Worm (Caenorhabditis elegans) whole organism, L2 larva: ENCODE data around the gene F36G3.1.

ENCODE experiments used
- C34F6.9 ChIP-seq: fragments of 150-350 bp; optimal IDR thresholded peaks from 2 replicates; lab custom pipeline; 2014; ENCODE audit warnings: missing biosample characterization, missing genetic modification characterization
- alr-1 ChIP-seq: fragments of 150-350 bp; optimal IDR thresholded peaks from 2 replicates; lab custom pipeline; 2014; ENCODE audit warnings: missing biosample characterization, missing genetic modification characterization
- aly-2 ChIP-seq: fragments of 150-350 bp; optimal IDR thresholded peaks from 2 replicates; lab custom pipeline; 2014; ENCODE audit warnings: missing biosample characterization, missing genetic modification characterization
- blmp-1 ChIP-seq: sonication (generic microtip); optimal IDR thresholded peaks from 2 replicates; lab custom pipeline; 2017; ENCODE audit warnings: missing genetic modification characterization, mild to moderate bottlenecking, missing compliant biosample characterization, antibody characterized with exemption, moderate library complexity; ENCODE audit not compliant: insufficient read depth
- ceh-16 ChIP-seq: fragments of 150-350 bp; optimal IDR thresholded peaks from 2 replicates; lab custom pipeline; 2014; ENCODE audit warnings: missing biosample characterization, missing genetic modification characterization
- ceh-82 ChIP-seq: fragments of 150-350 bp; optimal IDR thresholded peaks from 2 replicates; lab custom pipeline; 2014; ENCODE audit warnings: missing biosample characterization, missing genetic modification characterization
- crh-2 ChIP-seq: sonication (generic microtip); optimal IDR thresholded peaks from 2 replicates; lab custom pipeline; 2017; ENCODE audit warnings: missing biosample characterization, missing genetic modification characterization
- dmd-4 ChIP-seq: sonication (generic microtip); optimal IDR thresholded peaks from 2 replicates; lab custom pipeline; 2017; ENCODE audit warnings: missing biosample characterization, missing genetic modification characterization
- egl-27 ChIP-seq: sonication (generic microtip); optimal IDR thresholded peaks from 3 replicates; lab custom pipeline; 2017; ENCODE audit warnings: missing biosample characterization, missing genetic modification reagents, missing genetic modification characterization
- elt-1 ChIP-seq: fragments of 150-350 bp; optimal IDR thresholded peaks from 2 replicates; lab custom pipeline; 2014; ENCODE audit warnings: missing biosample characterization, missing genetic modification characterization
- elt-3 ChIP-seq: sonication (generic microtip); optimal IDR thresholded peaks from 2 replicates; lab custom pipeline; 2017; ENCODE audit warnings: missing biosample characterization, missing genetic modification characterization
- fos-1 ChIP-seq: fragments of 150-350 bp; optimal IDR thresholded peaks from 2 replicates; lab custom pipeline; 2014; ENCODE audit warnings: missing biosample characterization, missing genetic modification characterization
- gmeb-1 ChIP-seq: fragments of 150-350 bp; optimal IDR thresholded peaks from 2 replicates; lab custom pipeline; 2014; ENCODE audit warnings: missing biosample characterization, missing genetic modification characterization
- lin-11 ChIP-seq: fragments of 150-350 bp; sonication (generic microtip); optimal IDR thresholded peaks from 2 replicates; lab custom pipeline; 2014; ENCODE audit warnings: missing biosample characterization, missing genetic modification characterization, inconsistent platforms, mixed read lengths
- lin-13 ChIP-seq: fragments of 150-350 bp; optimal IDR thresholded peaks from 2 replicates; lab custom pipeline; 2014; ENCODE audit warnings: missing biosample characterization, missing genetic modification reagents, missing genetic modification characterization
- lsy-2 ChIP-seq, 2 experiments: fragments of 150-350 bp in 1 of 2; sonication (generic microtip) in 1 of 2; optimal IDR thresholded peaks; 2 replicates each; lab custom pipeline; 2014 to 2017; ENCODE audit warnings: missing biosample characterization in 2 of 2, missing genetic modification characterization in 2 of 2
- mdl-1 ChIP-seq, 2 experiments: fragments of 150-350 bp in 1 of 2; sonication (generic microtip) in 1 of 2; optimal IDR thresholded peaks; 2 replicates each; lab custom pipeline; 2017; ENCODE audit warnings: missing biosample characterization in 2 of 2, missing genetic modification characterization in 2 of 2
- nhr-10 ChIP-seq: sonication (generic microtip); optimal IDR thresholded peaks from 2 replicates; lab custom pipeline; 2017; ENCODE audit warnings: missing biosample characterization, missing genetic modification characterization
- nhr-11 ChIP-seq: fragments of 150-350 bp; optimal IDR thresholded peaks from 2 replicates; lab custom pipeline; 2014; ENCODE audit warnings: missing biosample characterization, missing genetic modification characterization
- nhr-6 ChIP-seq: fragments of 150-350 bp; optimal IDR thresholded peaks from 2 replicates; lab custom pipeline; 2014; ENCODE audit warnings: missing biosample characterization, missing genetic modification characterization
- sem-4 ChIP-seq: fragments of 150-350 bp; optimal IDR thresholded peaks from 2 replicates; lab custom pipeline; 2014; ENCODE audit warnings: missing biosample characterization, missing genetic modification reagents, missing genetic modification characterization
- skn-1 ChIP-seq: sonication (generic microtip); optimal IDR thresholded peaks from 2 replicates; lab custom pipeline; 2017; ENCODE audit warnings: missing biosample characterization, missing genetic modification characterization
- sma-3 ChIP-seq: sonication (generic microtip); optimal IDR thresholded peaks from 2 replicates; lab custom pipeline; 2016; ENCODE audit warnings: missing genetic modification reagents, missing genetic modification characterization, missing compliant biosample characterization
- sma-9 ChIP-seq, 2 experiments: fragments of 150-350 bp in 1 of 2; sonication (generic microtip) in 1 of 2; optimal IDR thresholded peaks; 2 replicates each; lab custom pipeline; 2014 to 2016; ENCODE audit warnings: missing genetic modification characterization in 2 of 2, mild to moderate bottlenecking in 1 of 2, missing biosample characterization in 1 of 2, missing compliant biosample characterization in 1 of 2, missing genetic modification reagents in 1 of 2, moderate library complexity in 1 of 2
- unc-55 ChIP-seq: fragments of 150-350 bp; sonication (generic microtip); optimal IDR thresholded peaks from 3 replicates; lab custom pipeline; 2014; ENCODE audit warnings: missing biosample characterization, missing genetic modification reagents, missing genetic modification characterization
- ztf-4 ChIP-seq: fragments of 150-350 bp; optimal IDR thresholded peaks from 2 replicates; lab custom pipeline; 2014; ENCODE audit warnings: missing biosample characterization, missing genetic modification characterization

Gene F36G3.1

ce11 chrX:9807377-9808048 is 18.5 kb upstream of the F36G3.1 start, which contains the start of gene lgc-47:
TSS of gene lgc-47 (minus strand) at chrX:9807662.
- no peak for TF ChIP-seq fos-1 (tag; lab: Kevin White, UChicago)
- TF ChIP-seq ceh-16 (tag; lab: Kevin White, UChicago) = no peak
- no peak for TF ChIP-seq nhr-10
- TF ChIP-seq nhr-11 (tag; lab: Kevin White, UChicago) = no peak
- TF ChIP-seq aly-2 (tag; lab: Kevin White, UChicago) = no peak
- TF ChIP-seq sem-4 = no peak
- no peak for TF ChIP-seq crh-2 (tag; lab: Kevin White, UChicago)
- TF ChIP-seq unc-55 = no peak
- TF ChIP-seq lin-11 (tag; lab: Kevin White, UChicago) = no peak
- no peak for TF ChIP-seq egl-27 (tag; lab: Kevin White, UChicago)
- no peak for TF ChIP-seq nhr-6 (tag; lab: Kevin White, UChicago)
- TF ChIP-seq lin-13 (GFP tag; lab: Kevin White, UChicago) = no peak
- no peak for TF ChIP-seq sma-9 (GFP tag; optimal IDR thresholded peaks at IDR 0.05; lab: Kevin White, UChicago)
- no peak for TF ChIP-seq sma-9 (tag; optimal IDR thresholded peaks at IDR 0.05; lab: Kevin White, UChicago)
- TF ChIP-seq dmd-4 (tag; lab: Kevin White, UChicago) = no peak
- TF ChIP-seq ceh-82 (tag; lab: Kevin White, UChicago) = no peak

ce11 chrX:9805426-9805825 is 16.4 kb upstream of the F36G3.1 start:
- peak; percentile 8 for TF ChIP-seq sma-9 (GFP tag; optimal IDR thresholded peaks at IDR 0.05; lab: Kevin White, UChicago)
- no peak for TF ChIP-seq sma-9 (tag; optimal IDR thresholded peaks at IDR 0.05; lab: Kevin White, UChicago)
- TF ChIP-seq elt-1 (tag; lab: Kevin White, UChicago) = no peak
- TF ChIP-seq, all 48 proteins: peak for 1

- TF ChIP-seq gmeb-1 = no peak
Measured at ce11 chrX:9804735-9805134, 15.7 kb upstream of the F36G3.1 start.

- TF ChIP-seq sma-9 (GFP tag; optimal IDR thresholded peaks at IDR 0.05; lab: Kevin White, UChicago) (peak; percentile 60), sma-9 (tag; optimal IDR thresholded peaks at IDR 0.05; lab: Kevin White, UChicago) (no peak), nhr-10 (no peak)
- TF ChIP-seq, all 48 proteins: peak for 1
Measured at ce11 chrX:9803603-9804002, 14.6 kb upstream of the F36G3.1 start.

- TF ChIP-seq C34F6.9 (tag; lab: Kevin White, UChicago) (peak; percentile 11), sma-3 (GFP tag; lab: Kevin White, UChicago) (no peak), ztf-4 (tag; lab: Kevin White, UChicago) (no peak), unc-55 (peak; percentile 31), mdl-1 (tag; optimal IDR thresholded peaks at IDR 0.05; lab: Kevin White, UChicago) (no peak)
Measured at ce11 chrX:9798530-9798929, 9.5 kb upstream of the F36G3.1 start, which contains the start of gene F36G3.3. TSS of gene F36G3.3 (plus strand) at chrX:9798835.

ce11 chrX:9796063-9796462 is 7.1 kb upstream of the F36G3.1 start:
- TF ChIP-seq gmeb-1 = no peak
- no peak for TF ChIP-seq blmp-1
- TF ChIP-seq alr-1 = no peak
- no peak for TF ChIP-seq ceh-16 (tag; lab: Kevin White, UChicago)
- TF ChIP-seq skn-1 (tag; lab: Kevin White, UChicago) = no peak
- TF ChIP-seq sma-9 (GFP tag; optimal IDR thresholded peaks at IDR 0.05; lab: Kevin White, UChicago) = no peak
- no peak for TF ChIP-seq sma-9 (tag; optimal IDR thresholded peaks at IDR 0.05; lab: Kevin White, UChicago)
- TF ChIP-seq C34F6.9 (tag; lab: Kevin White, UChicago) = no peak
- TF ChIP-seq lsy-2 (tag; optimal IDR thresholded peaks at IDR 0.05; lab: Kevin White, UChicago) = no peak
- TF ChIP-seq ztf-4 (tag; lab: Kevin White, UChicago) = no peak
- no peak for TF ChIP-seq lin-11 (tag; lab: Kevin White, UChicago)
- no peak for TF ChIP-seq elt-3 (tag; lab: Kevin White, UChicago)
- no peak for TF ChIP-seq nhr-11 (tag; lab: Kevin White, UChicago)

ce11 chrX:9795579-9795978 is 6.6 kb upstream of the F36G3.1 start:
- TF ChIP-seq skn-1 (tag; lab: Kevin White, UChicago) (no peak), fos-1 (tag; lab: Kevin White, UChicago) (peak; percentile 30)
